Worm (Caenorhabditis elegans): ENCODE data around the gene srbc-71.
"Not testable (repeated sequence)": the region's sequence is repeated elsewhere in the genome, so short reads cannot be mapped to it uniquely, and the experiment has no call there.

ce11 chrIV:4197167-4197566 lies 28.6 kb downstream of the srbc-71 start, which contains the start of gene cyp-25A6:
- not testable (repeated sequence) for TF ChIP-seq ceh-58 (GFP tag; IDR thresholded peaks at IDR 0.05); repo-1 (tag; optimal IDR thresholded peaks at IDR 0.05)

Measured in whole organism, young adult.